Worm (Caenorhabditis elegans) whole organism, young adult: ENCODE results near the gene C49A9.4.

Experiments used
- B0019.2 ChIP-seq: fragments of 200-800 bp; sonication (Bioruptor generic); conservative IDR thresholded peaks from 2 replicates; pipeline ENCODE4 v1.3.6; 2022; ENCODE audit warnings: missing genetic modification reagents, missing genetic modification characterization, missing compliant biosample characterization
- B0035.1 ChIP-seq: sonication (generic microtip); optimal IDR thresholded peaks from 2 replicates; lab custom pipeline; 2016; ENCODE audit warnings: missing genetic modification characterization, mild to moderate bottlenecking, missing compliant biosample characterization, missing genotype, missing genetic modification reagents
- F10E7.11 ChIP-seq: sonication (generic microtip); optimal IDR thresholded peaks from 2 replicates; lab custom pipeline; 2017; ENCODE audit warnings: mild to moderate bottlenecking, missing genetic modification characterization, moderate library complexity, missing compliant biosample characterization
- F52B5.7 ChIP-seq: sonication (generic microtip); optimal IDR thresholded peaks from 2 replicates; lab custom pipeline; 2016; ENCODE audit warnings: mild to moderate bottlenecking, missing genetic modification characterization, missing compliant biosample characterization
- F57A8.1 ChIP-seq: fragments of 200-800 bp; sonication (Bioruptor generic); optimal IDR thresholded peaks from 2 replicates; lab custom pipeline; 2018; ENCODE audit warnings: mild to moderate bottlenecking, missing genetic modification characterization, moderate library complexity, missing compliant biosample characterization
- K12H6.12 ChIP-seq: fragments of 200-800 bp; sonication (Bioruptor generic); optimal IDR thresholded peaks from 2 replicates; lab custom pipeline; 2018; ENCODE audit warnings: mild to moderate bottlenecking, missing genetic modification characterization, missing compliant biosample characterization
- T07F8.4 ChIP-seq: sonication (generic microtip); optimal IDR thresholded peaks from 2 replicates; lab custom pipeline; 2016; ENCODE audit warnings: mild to moderate bottlenecking, missing genetic modification characterization, moderate library complexity, missing compliant biosample characterization
- Y53G8AR.9 ChIP-seq: fragments of 200-800 bp; sonication (Bioruptor generic); conservative IDR thresholded peaks from 2 replicates; pipeline ENCODE4 v1.3.6; 2022; ENCODE audit warnings: missing genetic modification reagents, missing genetic modification characterization, missing compliant biosample characterization
- Y56A3A.18 ChIP-seq: fragments of 200-800 bp; sonication (Bioruptor generic); IDR thresholded peaks from 2 replicates; pipeline ENCODE4 v1.3.6; 2022; ENCODE audit warnings: missing genetic modification reagents, missing genetic modification characterization, missing compliant biosample characterization
- Y79H2A.3 ChIP-seq: fragments of 200-800 bp; sonication (Bioruptor generic); conservative IDR thresholded peaks from 2 replicates; pipeline ENCODE4 v1.3.6; 2022; ENCODE audit warnings: missing genetic modification reagents, missing genetic modification characterization, missing compliant biosample characterization
- ZK185.1 ChIP-seq: sonication (generic microtip); optimal IDR thresholded peaks from 2 replicates; lab custom pipeline; 2016; ENCODE audit warnings: mild to moderate bottlenecking, missing genetic modification characterization, missing compliant biosample characterization; ENCODE audit not compliant: poor library complexity, severe bottlenecking
- ama-1 ChIP-seq, 3 experiments: fragments of 150-350 bp in 1 of 3; sonication (generic microtip) in 2 of 3; optimal IDR thresholded peaks; 2 replicates each; lab custom pipeline; 2014 to 2018; ENCODE audit warnings: missing biosample characterization in 2 of 3, missing genetic modification characterization in 2 of 3, missing genetic modification reagents in 2 of 3
- atf-7 ChIP-seq: sonication (generic microtip); optimal IDR thresholded peaks from 2 replicates; lab custom pipeline; 2017; ENCODE audit warnings: mild to moderate bottlenecking, missing genetic modification characterization, missing compliant biosample characterization
- attf-5 ChIP-seq: fragments of 200-800 bp; sonication (Bioruptor generic); optimal IDR thresholded peaks from 2 replicates; lab custom pipeline; 2018; ENCODE audit warnings: mild to moderate bottlenecking, missing genetic modification characterization, missing compliant biosample characterization
- attf-6 ChIP-seq: fragments of 200-800 bp; sonication (Bioruptor generic); IDR thresholded peaks from 2 replicates; pipeline ENCODE4 v1.3.6; 2022; ENCODE audit warnings: missing genetic modification reagents, missing genetic modification characterization, missing compliant biosample characterization
- bed-1 ChIP-seq: fragments of 200-800 bp; sonication (Bioruptor generic); IDR thresholded peaks from 2 replicates; pipeline ENCODE4 v1.3.6; 2022; ENCODE audit warnings: missing genetic modification reagents, missing genetic modification characterization, missing compliant biosample characterization
- bed-2 ChIP-seq: fragments of 200-800 bp; sonication (Bioruptor generic); IDR thresholded peaks from 2 replicates; pipeline ENCODE4 v1.3.6; 2022; ENCODE audit warnings: missing genetic modification reagents, missing genetic modification characterization, missing compliant biosample characterization
- cebp-1 ChIP-seq, 2 experiments: fragments of 200-800 bp in 1 of 2; sonication (Bioruptor generic) in 1 of 2; sonication (generic microtip) in 1 of 2; IDR thresholded peaks in 1 of 2; optimal IDR thresholded peaks in 1 of 2; 2 replicates each; pipeline versions ENCODE4 v1.3.6 to Lab custom; 2017 to 2022; ENCODE audit warnings: missing compliant biosample characterization in 2 of 2, missing genetic modification characterization in 2 of 2, mild to moderate bottlenecking in 1 of 2, missing genetic modification reagents in 1 of 2, moderate library complexity in 1 of 2
- cebp-2 ChIP-seq: fragments of 200-800 bp; sonication (Bioruptor generic); IDR thresholded peaks from 2 replicates; pipeline ENCODE4 v1.3.6; 2022; ENCODE audit warnings: missing genetic modification characterization, missing compliant biosample characterization
- ceh-100 ChIP-seq: fragments of 200-800 bp; sonication (Bioruptor generic); IDR thresholded peaks from 2 replicates; pipeline ENCODE4 v1.3.6; 2022; ENCODE audit warnings: missing genetic modification reagents, missing genetic modification characterization, missing compliant biosample characterization
- ceh-27 ChIP-seq: fragments of 200-800 bp; sonication (Bioruptor generic); optimal IDR thresholded peaks from 2 replicates; lab custom pipeline; 2018; ENCODE audit warnings: mild to moderate bottlenecking, missing genetic modification characterization, moderate library complexity, missing compliant biosample characterization
- ceh-79 ChIP-seq: sonication (generic microtip); optimal IDR thresholded peaks from 2 replicates; lab custom pipeline; 2017; ENCODE audit warnings: mild to moderate bottlenecking, missing genetic modification characterization, missing compliant biosample characterization
- ceh-91 ChIP-seq: fragments of 200-800 bp; sonication (Bioruptor generic); IDR thresholded peaks from 2 replicates; pipeline ENCODE4 v1.3.6; 2022; ENCODE audit warnings: missing genetic modification reagents, missing genetic modification characterization, missing compliant biosample characterization
- dpff-1 ChIP-seq: sonication (generic microtip); optimal IDR thresholded peaks from 2 replicates; lab custom pipeline; 2017; ENCODE audit warnings: mild to moderate bottlenecking, missing genetic modification characterization, missing compliant biosample characterization
- ekl-4 ChIP-seq: fragments of 200-800 bp; sonication (Bioruptor generic); IDR thresholded peaks from 2 replicates; pipeline ENCODE4 v1.3.6; 2022; ENCODE audit warnings: missing genetic modification reagents, missing genetic modification characterization, missing compliant biosample characterization
- ets-4 ChIP-seq: fragments of 200-800 bp; sonication (Bioruptor generic); optimal IDR thresholded peaks from 2 replicates; lab custom pipeline; 2018; ENCODE audit warnings: mild to moderate bottlenecking, missing genetic modification characterization, missing compliant biosample characterization
- hlh-12 ChIP-seq: sonication (generic microtip); optimal IDR thresholded peaks from 2 replicates; lab custom pipeline; 2016; ENCODE audit warnings: missing genetic modification characterization, missing compliant biosample characterization
- hsf-1 ChIP-seq: fragments of 200-800 bp; sonication (Bioruptor generic); IDR thresholded peaks from 2 replicates; pipeline ENCODE4 v1.3.6; 2022; ENCODE audit warnings: missing genetic modification reagents, missing genetic modification characterization, missing compliant biosample characterization
- let-607 ChIP-seq, 2 experiments: fragments of 200-800 bp in 1 of 2; sonication (Bioruptor generic) in 1 of 2; sonication (generic microtip) in 1 of 2; optimal IDR thresholded peaks; 2 replicates each; lab custom pipeline; 2016 to 2018; ENCODE audit warnings: mild to moderate bottlenecking in 2 of 2, missing compliant biosample characterization in 2 of 2, missing genetic modification characterization in 2 of 2, moderate library complexity in 2 of 2, missing genotype in 1 of 2
- lin-26 ChIP-seq: fragments of 200-800 bp; sonication (Bioruptor generic); IDR thresholded peaks from 2 replicates; pipeline ENCODE4 v1.3.6; 2022; ENCODE audit warnings: missing genetic modification reagents, missing genetic modification characterization, missing compliant biosample characterization
- lin-35 ChIP-seq, 3 experiments: fragments of 150-350 bp in 2 of 3; sonication (generic microtip) in 1 of 3; optimal IDR thresholded peaks; 2 replicates each; lab custom pipeline; 2014 to 2018; ENCODE audit warnings: missing biosample characterization in 3 of 3, missing genetic modification characterization in 3 of 3, missing genetic modification reagents in 3 of 3
- lin-40 ChIP-seq: sonication (generic microtip); optimal IDR thresholded peaks from 2 replicates; lab custom pipeline; 2016; ENCODE audit warnings: missing genetic modification characterization, mild to moderate bottlenecking, missing compliant biosample characterization, missing genotype, missing genetic modification reagents
- lir-1 ChIP-seq: fragments of 200-800 bp; sonication (Bioruptor generic); conservative IDR thresholded peaks from 2 replicates; pipeline ENCODE4 v1.3.6; 2022; ENCODE audit warnings: missing genetic modification reagents, missing genetic modification characterization, missing compliant biosample characterization
- lsl-1 ChIP-seq: fragments of 200-800 bp; sonication (Bioruptor generic); optimal IDR thresholded peaks from 2 replicates; lab custom pipeline; 2018; ENCODE audit warnings: mild to moderate bottlenecking, missing genetic modification characterization, moderate library complexity, missing compliant biosample characterization
- madf-8 ChIP-seq: fragments of 200-800 bp; sonication (Bioruptor generic); conservative IDR thresholded peaks from 2 replicates; pipeline ENCODE4 v1.3.6; 2022; ENCODE audit warnings: missing genetic modification reagents, missing genetic modification characterization, missing compliant biosample characterization
- mcd-1 ChIP-seq: fragments of 200-800 bp; sonication (Bioruptor generic); IDR thresholded peaks from 2 replicates; pipeline ENCODE4 v1.3.6; 2022; ENCODE audit warnings: missing genetic modification reagents, missing genetic modification characterization, missing compliant biosample characterization
- nfyb-1 ChIP-seq: fragments of 200-800 bp; sonication (Bioruptor generic); IDR thresholded peaks from 2 replicates; pipeline ENCODE4 v1.3.6; 2022; ENCODE audit warnings: missing genetic modification reagents, missing genetic modification characterization, missing compliant biosample characterization
- rcor-1 ChIP-seq: fragments of 200-800 bp; sonication (Bioruptor generic); IDR thresholded peaks from 2 replicates; pipeline ENCODE4 v1.3.6; 2022; ENCODE audit warnings: missing genetic modification reagents, missing genetic modification characterization, missing compliant biosample characterization
- rpc-1 ChIP-seq, 2 experiments: fragments of 150-350 bp in 1 of 2; sonication (generic microtip) in 1 of 2; optimal IDR thresholded peaks; 2 replicates each; lab custom pipeline; 2014 to 2018; ENCODE audit warnings: missing biosample characterization in 1 of 2, missing genetic modification characterization in 1 of 2, missing genetic modification reagents in 1 of 2, missing genotype in 1 of 2
- snpc-1.1 ChIP-seq: sonication (generic microtip); optimal IDR thresholded peaks from 2 replicates; lab custom pipeline; 2017; ENCODE audit warnings: missing genetic modification characterization, mild to moderate bottlenecking, missing compliant biosample characterization, antibody characterized with exemption, moderate library complexity, missing genotype, missing genetic modification reagents; ENCODE audit not compliant: insufficient read depth
- tbp1 ChIP-seq: fragments of 200-800 bp; sonication (Bioruptor generic); optimal IDR thresholded peaks from 2 replicates; lab custom pipeline; 2018; ENCODE audit warnings: mild to moderate bottlenecking, missing genetic modification characterization, missing compliant biosample characterization
- tbx-9 ChIP-seq: sonication (generic microtip); optimal IDR thresholded peaks from 2 replicates; lab custom pipeline; 2016; ENCODE audit warnings: borderline replicate concordance, missing genetic modification characterization, inconsistent platforms, missing compliant biosample characterization
- tlf-1 ChIP-seq: fragments of 200-800 bp; sonication (Bioruptor generic); optimal IDR thresholded peaks from 2 replicates; lab custom pipeline; 2018; ENCODE audit warnings: mild to moderate bottlenecking, missing genetic modification characterization, missing compliant biosample characterization
- unc-130 ChIP-seq: sonication (generic microtip); optimal IDR thresholded peaks from 2 replicates; lab custom pipeline; 2016; ENCODE audit warnings: missing genetic modification reagents, missing genetic modification characterization, missing compliant biosample characterization
- ztf-28 ChIP-seq: fragments of 200-800 bp; sonication (Bioruptor generic); IDR thresholded peaks from 2 replicates; pipeline ENCODE4 v1.3.6; 2022; ENCODE audit warnings: missing genetic modification reagents, missing genetic modification characterization, missing compliant biosample characterization

Gene C49A9.4

ce11 chrIV:6206294-6206776, 13.2 kb upstream of the C49A9.4 start, which contains the start of gene C49A9.10:
Gene C49A9.10 (minus strand): TSS chrIV:6206344.
- peak; percentile 72 for TF ChIP-seq lir-1 (GFP tag; lab: Robert Waterston, UW)
- TF ChIP-seq ceh-79 (tag; lab: Kevin White, UChicago) = no peak
- TF ChIP-seq F10E7.11 (tag; lab: Kevin White, UChicago) = peak; percentile 49
- no peak for TF ChIP-seq dpff-1 (tag; lab: Kevin White, UChicago)
- TF ChIP-seq F57A8.1 (GFP tag; lab: Kevin White, UChicago) = no peak
- no peak for TF ChIP-seq F52B5.7 (tag; lab: Kevin White, UChicago)
- peak; percentile 89 for TF ChIP-seq ceh-27 (GFP tag; lab: Kevin White, UChicago)
- TF ChIP-seq tbp1 (GFP tag; lab: Kevin White, UChicago) = peak; percentile 66
- TF ChIP-seq tbx-9 (tag; lab: Kevin White, UChicago) = no peak
- TF ChIP-seq Y53G8AR.9 = 0 out of 2 replicates have a peak, but pooled peaks have one; percentile 49
- TF ChIP-seq lin-26 (GFP tag; lab: Robert Waterston, UW) = no peak
- TF ChIP-seq attf-5 (GFP tag; lab: Kevin White, UChicago) = peak; percentile 49
- TF ChIP-seq unc-130 = peak; percentile 93
- TF ChIP-seq tlf-1 (GFP tag; lab: Kevin White, UChicago) = peak; percentile 68
- no peak for TF ChIP-seq Y56A3A.18
- peak; percentile 43; the same call in 1 of the 2 replicates for TF ChIP-seq nfyb-1 (GFP tag; lab: Robert Waterston, UW)
- TF ChIP-seq ama-1 (optimal IDR thresholded peaks at IDR 0.05; lab: Kevin White, UChicago) = no peak
- TF ChIP-seq ama-1 (GFP tag; optimal IDR thresholded peaks at IDR 0.05; lab: Kevin White, UChicago) = no peak
- 0 out of 2 replicates have a peak, but pooled peaks have one; percentile 9 for TF ChIP-seq cebp-1 (GFP tag; IDR thresholded peaks at IDR 0.05; lab: Robert Waterston, UW)
- no peak for TF ChIP-seq cebp-1 (tag; optimal IDR thresholded peaks at IDR 0.05; lab: Kevin White, UChicago)
- TF ChIP-seq lin-35 (GFP tag; optimal IDR thresholded peaks at IDR 0.05; lab: Kevin White, UChicago) = peak in 2 of 3 experiments; percentile 45 to 93
- TF ChIP-seq bed-2 (GFP tag; lab: Robert Waterston, UW) = peak; percentile 83
- no peak for TF ChIP-seq hlh-12
- peak; percentile 2 for TF ChIP-seq T07F8.4 (tag; lab: Kevin White, UChicago)
- peak; percentile 58; the same call in 1 of the 2 replicates for TF ChIP-seq ekl-4
- 0 out of 2 replicates have a peak, but pooled peaks have one; percentile 34 for TF ChIP-seq hsf-1 (GFP tag; lab: Robert Waterston, UW)
- TF ChIP-seq B0035.1 (tag; lab: Kevin White, UChicago) = peak; percentile 27
- peak; percentile 31; the same call in 1 of the 2 replicates for TF ChIP-seq madf-8
- TF ChIP-seq cebp-2 (GFP tag; lab: Robert Waterston, UW) = 0 out of 2 replicates have a peak, but pooled peaks have one; percentile 74
- peak; percentile 47 for TF ChIP-seq lsl-1 (GFP tag; lab: Kevin White, UChicago)
- TF ChIP-seq ZK185.1 (tag; lab: Kevin White, UChicago) = peak; percentile 97
- no peak for TF ChIP-seq bed-1
- TF ChIP-seq Y79H2A.3 (GFP tag; lab: Robert Waterston, UW) = no peak
- peak; percentile 69 for TF ChIP-seq K12H6.12 (tag; lab: Kevin White, UChicago)
- 0 out of 2 replicates have a peak, but pooled peaks have one; percentile 37 for TF ChIP-seq ceh-91 (GFP tag; lab: Robert Waterston, UW)
- TF ChIP-seq snpc-1.1 (tag; lab: Kevin White, UChicago) = no peak
- peak; percentile 81 for TF ChIP-seq mcd-1
- TF ChIP-seq rpc-1 (optimal IDR thresholded peaks at IDR 0.05; lab: Kevin White, UChicago) = no peak
- TF ChIP-seq rpc-1 (tag; optimal IDR thresholded peaks at IDR 0.05; lab: Kevin White, UChicago) = no peak
- peak; percentile 74 for TF ChIP-seq lin-40 (tag; lab: Kevin White, UChicago)
- peak; percentile 73 for TF ChIP-seq rcor-1 (GFP tag; lab: Robert Waterston, UW)
- peak; percentile 53 for TF ChIP-seq atf-7 (tag; lab: Kevin White, UChicago)
- peak in 1 of 2 experiments; percentile 70 for TF ChIP-seq let-607 (tag; optimal IDR thresholded peaks at IDR 0.05; lab: Kevin White, UChicago)
- TF ChIP-seq ceh-100 (GFP tag; lab: Robert Waterston, UW) = 0 out of 2 replicates have a peak, but pooled peaks have one; percentile 39
- TF ChIP-seq ztf-28 (GFP tag; lab: Robert Waterston, UW) = peak; percentile 83
- peak; percentile 57; the same call in 1 of the 2 replicates for TF ChIP-seq attf-6 (GFP tag; lab: Robert Waterston, UW)
- TF ChIP-seq B0019.2 (GFP tag; lab: Robert Waterston, UW) = no peak
- no peak for TF ChIP-seq ets-4
